Worm (Caenorhabditis elegans) whole organism, early embryonic: Measurements from ENCODE around the gene skr-16.

Experiments
- flt-1 ChIP-seq: fragments of 200-800 bp; sonication (Bioruptor generic); IDR thresholded peaks from 2 replicates; pipeline ENCODE4 v1.3.6; 2022; ENCODE audit warnings: missing genetic modification characterization, missing compliant biosample characterization
- hmbx-1 ChIP-seq: sonication (generic microtip); optimal IDR thresholded peaks from 2 replicates; lab custom pipeline; 2016; ENCODE audit warnings: mild to moderate bottlenecking, missing genetic modification characterization, missing compliant biosample characterization
- tbx-37 ChIP-seq: fragments of 200-800 bp; sonication (Bioruptor generic); conservative IDR thresholded peaks from 2 replicates; pipeline ENCODE4 v1.3.6; 2022; ENCODE audit warnings: missing genetic modification reagents, missing genetic modification characterization, missing compliant biosample characterization

ce11 chrIV:7121313-7122055 is 47.0 kb upstream of the skr-16 start, which contains the start of the genes C34D4.10 and str-48:
- no peak for TF ChIP-seq hmbx-1 (tag; lab: Kevin White, UChicago)
- TF ChIP-seq flt-1 (GFP tag; lab: Robert Waterston, UW), result no peak
- TF ChIP-seq tbx-37 (GFP tag; lab: Robert Waterston, UW), result no peak
